Fruit fly (Drosophila melanogaster) whole organism, embryonic: Measurements from ENCODE around the gene CG7239.

Source experiments
- Awh ChIP-seq: fragments of 200-800 bp; sonication (Bioruptor generic); IDR thresholded peaks from 2 replicates; pipeline ENCODE4, ENCODE4 v1.3.6; 2022; ENCODE audit warnings: missing biosample characterization, missing genetic modification characterization
- Bteb2 ChIP-seq: fragments of 200-800 bp; sonication (Bioruptor generic); optimal IDR thresholded peaks from 2 replicates; lab custom pipeline; 2016; ENCODE audit warnings: missing biosample characterization, missing genetic modification characterization
- CG10462 ChIP-seq: fragments of 200-800 bp; sonication (Bioruptor generic); optimal IDR thresholded peaks from 2 replicates; lab custom pipeline; 2016; ENCODE audit warnings: missing biosample characterization, missing genetic modification characterization
- CG11504 ChIP-seq: fragments of 200-800 bp; sonication (Bioruptor generic); optimal IDR thresholded peaks from 3 replicates; lab custom pipeline; 2019; ENCODE audit warnings: missing biosample characterization, mild to moderate bottlenecking, missing genetic modification characterization, moderate library complexity
- CG11560 ChIP-seq: fragments of 200-800 bp; sonication (Bioruptor generic); IDR thresholded peaks from 3 replicates; pipeline ENCODE4 v1.3.6; 2022; ENCODE audit warnings: missing biosample characterization, missing genetic modification characterization
- CG11696 ChIP-seq: fragments of 200-800 bp; sonication (Bioruptor generic); IDR thresholded peaks from 2 replicates; pipeline ENCODE4 v1.3.6; 2022; ENCODE audit warnings: missing biosample characterization, missing genetic modification characterization
- CG12104 ChIP-seq: fragments of 200-800 bp; sonication (Bioruptor generic); optimal IDR thresholded peaks from 3 replicates; lab custom pipeline; 2016; ENCODE audit warnings: missing biosample characterization, missing genetic modification characterization
- CG12659 ChIP-seq: fragments of 200-800 bp; sonication (Bioruptor generic); optimal IDR thresholded peaks from 3 replicates; lab custom pipeline; 2017; ENCODE audit warnings: mild to moderate bottlenecking, missing biosample characterization, missing genetic modification reagents, missing genetic modification characterization
- CG13287 ChIP-seq: fragments of 200-800 bp; sonication (Bioruptor generic); IDR thresholded peaks from 2 replicates; pipeline ENCODE4 v1.3.6; 2022; ENCODE audit warnings: missing biosample characterization, missing genetic modification characterization; ENCODE audit not compliant: partially characterized antibody
- CG14014 ChIP-seq: fragments of 200-800 bp; sonication (Bioruptor generic); IDR thresholded peaks from 2 replicates; pipeline ENCODE4 v1.3.6; 2022; ENCODE audit warnings: missing biosample characterization, missing genetic modification characterization
- CG14441 ChIP-seq: fragments of 200-800 bp; sonication (Bioruptor generic); IDR thresholded peaks from 2 replicates; pipeline ENCODE4 v1.3.6; 2022; ENCODE audit warnings: missing biosample characterization, missing genetic modification characterization
- CG17361 ChIP-seq: fragments of 200-800 bp; sonication (Bioruptor generic); IDR thresholded peaks from 3 replicates; pipeline ENCODE4 v1.3.6; 2022; ENCODE audit warnings: missing biosample characterization, missing genetic modification characterization
- CG17912 ChIP-seq: fragments of 200-800 bp; sonication (Bioruptor generic); optimal IDR thresholded peaks from 2 replicates; lab custom pipeline; 2018; ENCODE audit warnings: missing biosample characterization, mild to moderate bottlenecking, missing genetic modification characterization
- CG18262 ChIP-seq: fragments of 200-800 bp; optimal IDR thresholded peaks from 3 replicates; lab custom pipeline; 2019; ENCODE audit warnings: missing biosample characterization, mild to moderate bottlenecking, missing genetic modification characterization, moderate library complexity
- CG2199 ChIP-seq: fragments of 200-800 bp; sonication (Bioruptor generic); IDR thresholded peaks from 3 replicates; pipeline ENCODE4 v1.3.6; 2022; ENCODE audit warnings: missing biosample characterization, missing genetic modification characterization
- CG31388 ChIP-seq: fragments of 200-800 bp; sonication (Bioruptor generic); optimal IDR thresholded peaks from 2 replicates; lab custom pipeline; 2016; ENCODE audit warnings: missing biosample characterization, missing genetic modification characterization
- CG3163 ChIP-seq: fragments of 200-800 bp; sonication (Bioruptor generic); optimal IDR thresholded peaks from 3 replicates; lab custom pipeline; 2016; ENCODE audit warnings: missing biosample characterization, missing genetic modification characterization
- CG32767 ChIP-seq: fragments of 200-800 bp; sonication (Bioruptor generic); IDR thresholded peaks from 2 replicates; pipeline ENCODE4 v1.3.6; 2022; ENCODE audit warnings: missing biosample characterization, missing genetic modification characterization
- CG3838 ChIP-seq: fragments of 200-800 bp; sonication (Bioruptor generic); optimal IDR thresholded peaks from 3 replicates; lab custom pipeline; 2016; ENCODE audit warnings: missing biosample characterization, missing genetic modification characterization
- CG7556 ChIP-seq: fragments of 200-800 bp; sonication (Bioruptor generic); optimal IDR thresholded peaks from 2 replicates; lab custom pipeline; 2017; ENCODE audit warnings: missing biosample characterization, mild to moderate bottlenecking, missing genetic modification characterization
- CG7987 ChIP-seq: fragments of 200-800 bp; sonication (Bioruptor generic); optimal IDR thresholded peaks from 2 replicates; lab custom pipeline; 2018; ENCODE audit warnings: missing biosample characterization, mild to moderate bottlenecking, missing genetic modification characterization, moderate library complexity
- CG9797 ChIP-seq: fragments of 200-800 bp; sonication (Bioruptor generic); optimal IDR thresholded peaks from 3 replicates; lab custom pipeline; 2018; ENCODE audit warnings: missing biosample characterization, mild to moderate bottlenecking, missing genetic modification characterization
- Chrac-16 ChIP-seq: fragments of 200-800 bp; sonication (Bioruptor generic); optimal IDR thresholded peaks from 3 replicates; lab custom pipeline; 2016; ENCODE audit warnings: missing biosample characterization, missing genetic modification characterization
- D19A ChIP-seq: fragments of 200-800 bp; optimal IDR thresholded peaks from 3 replicates; lab custom pipeline; 2019; ENCODE audit warnings: missing biosample characterization, mild to moderate bottlenecking, missing genetic modification characterization, moderate library complexity
- Dfd ChIP-seq, 2 experiments: fragments of >200 bp; optimal IDR thresholded peaks; 2 replicates each; lab custom pipeline; 2017; ENCODE audit warnings: missing biosample characterization in 2 of 2, missing genetic modification characterization in 2 of 2
- E2f1 ChIP-seq: fragments of 200-800 bp; sonication (Bioruptor generic); IDR thresholded peaks from 2 replicates; pipeline ENCODE4 v1.3.6; 2022; ENCODE audit warnings: missing biosample characterization, missing genetic modification characterization
- Fer2 ChIP-seq: fragments of 200-800 bp; sonication (Bioruptor generic); optimal IDR thresholded peaks from 2 replicates; lab custom pipeline; 2018; ENCODE audit warnings: missing biosample characterization, mild to moderate bottlenecking, missing genetic modification characterization, moderate library complexity
- Fer3 ChIP-seq: fragments of 200-800 bp; sonication (Bioruptor generic); optimal IDR thresholded peaks from 2 replicates; lab custom pipeline; 2018; ENCODE audit warnings: missing biosample characterization, mild to moderate bottlenecking, missing genetic modification characterization, moderate library complexity
- H15 ChIP-seq: fragments of 200-800 bp; sonication (Bioruptor generic); IDR thresholded peaks from 3 replicates; pipeline ENCODE4 v1.3.6; 2022; ENCODE audit warnings: missing biosample characterization, missing genetic modification characterization
- H2.0 ChIP-seq: fragments of 200-800 bp; sonication (Bioruptor generic); IDR thresholded peaks from 2 replicates; pipeline ENCODE4 v1.3.6; 2022; ENCODE audit warnings: missing biosample characterization, missing genetic modification characterization
- Hand ChIP-seq: fragments of 200-800 bp; sonication (Bioruptor generic); optimal IDR thresholded peaks from 2 replicates; lab custom pipeline; 2017; ENCODE audit warnings: mild to moderate bottlenecking, missing biosample characterization, missing genetic modification reagents, missing genetic modification characterization
- HmgZ ChIP-seq: fragments of 200-800 bp; sonication (Bioruptor generic); optimal IDR thresholded peaks from 2 replicates; lab custom pipeline; 2018; ENCODE audit warnings: missing biosample characterization, mild to moderate bottlenecking, missing genetic modification characterization
- Jarid2 ChIP-seq: fragments of 200-800 bp; sonication (Bioruptor generic); optimal IDR thresholded peaks from 3 replicates; lab custom pipeline; 2017; ENCODE audit warnings: mild to moderate bottlenecking, missing biosample characterization, missing genetic modification reagents, missing genetic modification characterization
- Mes4 ChIP-seq: fragments of 200-800 bp; sonication (Bioruptor generic); optimal IDR thresholded peaks from 2 replicates; lab custom pipeline; 2016; ENCODE audit warnings: missing biosample characterization, missing genetic modification characterization
- Mrtf ChIP-seq: fragments of 200-800 bp; sonication (Bioruptor generic); IDR thresholded peaks from 3 replicates; pipeline ENCODE4 v1.3.6; 2022; ENCODE audit warnings: missing biosample characterization, missing genetic modification characterization
- NC2α ChIP-seq: fragments of 200-800 bp; sonication (Bioruptor generic); optimal IDR thresholded peaks from 2 replicates; lab custom pipeline; 2016; ENCODE audit warnings: missing biosample characterization, missing genetic modification characterization
- Taf1 ChIP-seq: fragments of 200-800 bp; sonication (Bioruptor generic); IDR thresholded peaks from 2 replicates; pipeline ENCODE4 v1.3.6; 2022; ENCODE audit warnings: missing biosample characterization, missing genetic modification characterization
- abd-A ChIP-seq: fragments of 200-800 bp; sonication (Bioruptor generic); optimal IDR thresholded peaks from 3 replicates; lab custom pipeline; 2019; ENCODE audit warnings: missing biosample characterization, mild to moderate bottlenecking, missing genetic modification characterization, moderate library complexity
- al ChIP-seq: fragments of 200-800 bp; sonication (Bioruptor generic); IDR thresholded peaks from 2 replicates; pipeline ENCODE4 v1.3.6; 2022; ENCODE audit warnings: missing biosample characterization, missing genetic modification characterization
- bbx ChIP-seq: fragments of 200-800 bp; sonication (Bioruptor generic); IDR thresholded peaks from 2 replicates; pipeline ENCODE4 v1.3.6; 2022; ENCODE audit warnings: missing biosample characterization, missing genetic modification characterization; ENCODE audit not compliant: partially characterized antibody
- bowl ChIP-seq: fragments of 200-800 bp; sonication (Bioruptor generic); IDR thresholded peaks from 2 replicates; pipeline ENCODE4 v1.3.6; 2022; ENCODE audit warnings: missing biosample characterization, missing genetic modification characterization
- br ChIP-seq: fragments of >200 bp; optimal IDR thresholded peaks from 2 replicates; lab custom pipeline; 2017
- cato ChIP-seq: fragments of 200-800 bp; sonication (Bioruptor generic); optimal IDR thresholded peaks from 2 replicates; lab custom pipeline; 2016; ENCODE audit warnings: missing biosample characterization, missing genetic modification characterization, borderline replicate concordance
- ems ChIP-seq: fragments of 200-800 bp; sonication (Bioruptor generic); optimal IDR thresholded peaks from 3 replicates; lab custom pipeline; 2016; ENCODE audit warnings: missing biosample characterization, missing genetic modification characterization
- hb ChIP-seq: fragments of 200-800 bp; sonication (Bioruptor generic); IDR thresholded peaks from 3 replicates; pipeline ENCODE4 v1.3.6; 2022; ENCODE audit warnings: missing biosample characterization, missing genetic modification characterization; ENCODE audit not compliant: partially characterized antibody
- nerfin-1 ChIP-seq: fragments of 200-800 bp; sonication (Bioruptor generic); optimal IDR thresholded peaks from 3 replicates; lab custom pipeline; 2019; ENCODE audit warnings: missing biosample characterization, mild to moderate bottlenecking, missing genetic modification characterization, moderate library complexity
- nerfin-2 ChIP-seq: fragments of 200-800 bp; sonication (Bioruptor generic); IDR thresholded peaks from 2 replicates; pipeline ENCODE4 v1.3.6; 2022; ENCODE audit warnings: missing biosample characterization, missing genetic modification characterization; ENCODE audit not compliant: partially characterized antibody
- odd ChIP-seq: fragments of 200-800 bp; sonication (Bioruptor generic); optimal IDR thresholded peaks from 2 replicates; lab custom pipeline; 2017; ENCODE audit warnings: missing biosample characterization, mild to moderate bottlenecking, missing genetic modification characterization
- pzg ChIP-seq: fragments of 200-800 bp; sonication (Bioruptor generic); optimal IDR thresholded peaks from 3 replicates; lab custom pipeline; 2018; ENCODE audit warnings: missing biosample characterization, mild to moderate bottlenecking, missing genetic modification characterization, moderate library complexity
- repo ChIP-seq: fragments of 200-800 bp; sonication (Bioruptor generic); optimal IDR thresholded peaks from 2 replicates; lab custom pipeline; 2016; ENCODE audit warnings: missing biosample characterization, missing genetic modification characterization
- slou ChIP-seq: fragments of 200-800 bp; sonication (Bioruptor generic); optimal IDR thresholded peaks from 3 replicates; lab custom pipeline; 2016; ENCODE audit warnings: missing biosample characterization, missing genetic modification characterization
- twi ChIP-seq: fragments of 200-800 bp; optimal IDR thresholded peaks from 2 replicates; lab custom pipeline; 2019; ENCODE audit warnings: missing biosample characterization, mild to moderate bottlenecking, missing genetic modification characterization, moderate library complexity
- tx ChIP-seq: fragments of 200-800 bp; sonication (Bioruptor generic); optimal IDR thresholded peaks from 2 replicates; lab custom pipeline; 2016; ENCODE audit warnings: missing biosample characterization, missing genetic modification characterization

Gene CG7239

DNA sequence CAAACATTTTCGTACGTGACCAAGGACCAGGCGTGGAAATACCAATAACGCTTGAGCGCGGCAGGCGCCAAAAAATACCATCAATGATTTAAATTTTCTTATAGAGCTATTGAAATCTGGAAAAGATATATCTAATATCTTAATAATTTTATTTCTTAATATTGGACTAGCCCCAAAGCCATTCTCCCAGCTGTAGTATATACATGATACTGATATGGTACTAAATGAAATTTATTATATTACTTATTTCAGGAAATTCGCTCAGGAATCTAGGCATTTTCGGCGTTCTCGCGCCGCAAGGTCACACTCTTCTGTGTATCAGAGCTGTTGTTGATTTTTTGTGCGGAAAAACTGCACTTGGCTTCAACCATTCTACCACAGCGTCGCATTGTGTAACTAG, at the start of gene CG7239, which contains the start of gene CG14005 (continued):
- TF ChIP-seq CG11504 (tag; lab: Kevin White, UChicago) (peak; percentile 34), ems (GFP tag; lab: Kevin White, UChicago) (no peak), CG10462 (no peak), CG7556 (no peak), Fer3 (tag; lab: Kevin White, UChicago) (no peak), Mes4 (GFP tag; lab: Kevin White, UChicago) (no peak), CG31388 (GFP tag; lab: Kevin White, UChicago) (no peak), CG2199 (no peak), HmgZ (tag; lab: Kevin White, UChicago) (peak; percentile 8), tx (GFP tag; lab: Kevin White, UChicago) (no peak), repo (no peak), bbx (GFP tag; lab: Robert Waterston, UW) (no peak), Hand (no peak), cato (GFP tag; lab: Kevin White, UChicago) (no peak), Chrac-16 (GFP tag; lab: Kevin White, UChicago) (no peak), hb (no peak), NC2α (GFP tag; lab: Kevin White, UChicago) (no peak), nerfin-1 (tag; lab: Kevin White, UChicago) (no peak), Fer2 (tag; lab: Kevin White, UChicago) (no peak), CG11696 (GFP tag; lab: Robert Waterston, UW) (no peak), CG11560 (tag; lab: Robert Waterston, UW) (no peak), CG7987 (no peak), Taf1 (GFP tag; lab: Robert Waterston, UW) (no peak), H2.0 (GFP tag; lab: Robert Waterston, UW) (no peak), H15 (no peak), CG9797 (peak; percentile 89), CG13287 (GFP tag; lab: Robert Waterston, UW) (peak; percentile 31; the same call in 1 of the 2 replicates), CG14014 (no peak), twi (tag; lab: Kevin White, UChicago) (no peak), Dfd (GFP tag; optimal IDR thresholded peaks at IDR 0.05; lab: Kevin White, UChicago) (no peak), nerfin-2 (GFP tag; lab: Robert Waterston, UW) (no peak), CG3163 (GFP tag; lab: Kevin White, UChicago) (no peak), br (lab: Kevin White, UChicago) (no peak), Mrtf (GFP tag; lab: Robert Waterston, UW) (no peak), Bteb2 (GFP tag; lab: Kevin White, UChicago) (no peak), CG17361 (GFP tag; lab: Robert Waterston, UW) (peak; percentile 42; the same call in 2 of the 3 replicates), slou (GFP tag; lab: Kevin White, UChicago) (no peak), Jarid2 (GFP tag; lab: Kevin White, UChicago) (no peak), CG32767 (GFP tag; lab: Robert Waterston, UW) (no peak), CG18262 (tag; lab: Kevin White, UChicago) (peak; percentile 10), Awh (no peak), pzg (peak; percentile 53), CG17912 (GFP tag; lab: Kevin White, UChicago) (no peak), E2f1 (GFP tag; lab: Robert Waterston, UW) (no peak), CG14441 (GFP tag; lab: Robert Waterston, UW) (no peak), abd-A (tag; lab: Kevin White, UChicago) (no peak), CG12104 (GFP tag; lab: Kevin White, UChicago) (no peak), bowl (GFP tag; lab: Robert Waterston, UW) (no peak), odd (no peak), CG12659 (GFP tag; lab: Kevin White, UChicago) (peak; percentile 60), D19A (tag; lab: Kevin White, UChicago) (no peak), CG3838 (GFP tag; lab: Kevin White, UChicago) (no peak), al (GFP tag; lab: Robert Waterston, UW) (no peak)
